Worm (Caenorhabditis elegans) whole organism, young adult: Measurements from ENCODE around the gene Y48C3A.14.

Experiments used
- B0019.2 ChIP-seq: fragments of 200-800 bp; sonication (Bioruptor generic); conservative IDR thresholded peaks from 2 replicates; pipeline ENCODE4 v1.3.6; 2022; ENCODE audit warnings: missing genetic modification reagents, missing genetic modification characterization, missing compliant biosample characterization
- B0261.1 ChIP-seq: sonication (generic microtip); optimal IDR thresholded peaks from 2 replicates; lab custom pipeline; 2016; ENCODE audit warnings: mild to moderate bottlenecking, missing genetic modification characterization, moderate library complexity, missing compliant biosample characterization
- F33H1.4 ChIP-seq: fragments of 200-800 bp; sonication (Bioruptor generic); IDR thresholded peaks from 2 replicates; pipeline ENCODE4 v1.3.6; 2022; ENCODE audit warnings: missing genetic modification reagents, missing genetic modification characterization, missing compliant biosample characterization
- F49E8.2 ChIP-seq: sonication (generic microtip); optimal IDR thresholded peaks from 3 replicates; lab custom pipeline; 2017; ENCODE audit warnings: missing genetic modification characterization, mild to moderate bottlenecking, missing compliant biosample characterization, antibody characterized with exemption, moderate library complexity; ENCODE audit not compliant: insufficient read depth
- F57C9.4 ChIP-seq: sonication (generic microtip); optimal IDR thresholded peaks from 2 replicates; lab custom pipeline; 2017; ENCODE audit warnings: mild to moderate bottlenecking, missing genetic modification characterization, missing compliant biosample characterization
- Y56A3A.18 ChIP-seq: fragments of 200-800 bp; sonication (Bioruptor generic); IDR thresholded peaks from 2 replicates; pipeline ENCODE4 v1.3.6; 2022; ENCODE audit warnings: missing genetic modification reagents, missing genetic modification characterization, missing compliant biosample characterization
- Y79H2A.3 ChIP-seq: fragments of 200-800 bp; sonication (Bioruptor generic); conservative IDR thresholded peaks from 2 replicates; pipeline ENCODE4 v1.3.6; 2022; ENCODE audit warnings: missing genetic modification reagents, missing genetic modification characterization, missing compliant biosample characterization
- aptf-2 ChIP-seq: fragments of 200-800 bp; sonication (Bioruptor generic); conservative IDR thresholded peaks from 2 replicates; pipeline ENCODE4 v1.3.6; 2022; ENCODE audit warnings: missing genetic modification reagents, missing genetic modification characterization, missing compliant biosample characterization
- aptf-3 ChIP-seq: fragments of 200-800 bp; sonication (Bioruptor generic); IDR thresholded peaks from 2 replicates; pipeline ENCODE4 v1.3.6; 2022; ENCODE audit warnings: missing genetic modification characterization, missing compliant biosample characterization
- atf-7 ChIP-seq: sonication (generic microtip); optimal IDR thresholded peaks from 2 replicates; lab custom pipeline; 2017; ENCODE audit warnings: mild to moderate bottlenecking, missing genetic modification characterization, missing compliant biosample characterization
- attf-6 ChIP-seq: fragments of 200-800 bp; sonication (Bioruptor generic); IDR thresholded peaks from 2 replicates; pipeline ENCODE4 v1.3.6; 2022; ENCODE audit warnings: missing genetic modification reagents, missing genetic modification characterization, missing compliant biosample characterization
- ceh-27 ChIP-seq: fragments of 200-800 bp; sonication (Bioruptor generic); optimal IDR thresholded peaks from 2 replicates; lab custom pipeline; 2018; ENCODE audit warnings: mild to moderate bottlenecking, missing genetic modification characterization, moderate library complexity, missing compliant biosample characterization
- ceh-58 ChIP-seq: fragments of 200-800 bp; sonication (Bioruptor generic); IDR thresholded peaks from 2 replicates; pipeline ENCODE4 v1.3.6; 2022; ENCODE audit warnings: missing genetic modification characterization, missing compliant biosample characterization
- ceh-79 ChIP-seq: sonication (generic microtip); optimal IDR thresholded peaks from 2 replicates; lab custom pipeline; 2017; ENCODE audit warnings: mild to moderate bottlenecking, missing genetic modification characterization, missing compliant biosample characterization
- chd-7 ChIP-seq: sonication (generic microtip); optimal IDR thresholded peaks from 2 replicates; lab custom pipeline; 2016; ENCODE audit warnings: mild to moderate bottlenecking, missing genetic modification characterization, moderate library complexity, missing compliant biosample characterization
- dpff-1 ChIP-seq: sonication (generic microtip); optimal IDR thresholded peaks from 2 replicates; lab custom pipeline; 2017; ENCODE audit warnings: mild to moderate bottlenecking, missing genetic modification characterization, missing compliant biosample characterization
- ekl-4 ChIP-seq: fragments of 200-800 bp; sonication (Bioruptor generic); IDR thresholded peaks from 2 replicates; pipeline ENCODE4 v1.3.6; 2022; ENCODE audit warnings: missing genetic modification reagents, missing genetic modification characterization, missing compliant biosample characterization
- hmg-1.2 ChIP-seq: fragments of 200-800 bp; sonication (Bioruptor generic); IDR thresholded peaks from 2 replicates; pipeline ENCODE4 v1.3.6; 2022; ENCODE audit warnings: missing genetic modification reagents, missing genetic modification characterization, missing compliant biosample characterization
- hmg-20 ChIP-seq: fragments of 200-800 bp; sonication (Bioruptor generic); IDR thresholded peaks from 2 replicates; pipeline ENCODE4 v1.3.6; 2022; ENCODE audit warnings: missing genetic modification reagents, missing genetic modification characterization, missing compliant biosample characterization
- hsf-1 ChIP-seq: fragments of 200-800 bp; sonication (Bioruptor generic); IDR thresholded peaks from 2 replicates; pipeline ENCODE4 v1.3.6; 2022; ENCODE audit warnings: missing genetic modification reagents, missing genetic modification characterization, missing compliant biosample characterization
- let-607 ChIP-seq, 2 experiments: fragments of 200-800 bp in 1 of 2; sonication (Bioruptor generic) in 1 of 2; sonication (generic microtip) in 1 of 2; optimal IDR thresholded peaks; 2 replicates each; lab custom pipeline; 2016 to 2018; ENCODE audit warnings: mild to moderate bottlenecking in 2 of 2, missing compliant biosample characterization in 2 of 2, missing genetic modification characterization in 2 of 2, moderate library complexity in 2 of 2, missing genotype in 1 of 2
- lin-40 ChIP-seq: sonication (generic microtip); optimal IDR thresholded peaks from 2 replicates; lab custom pipeline; 2016; ENCODE audit warnings: missing genetic modification characterization, mild to moderate bottlenecking, missing compliant biosample characterization, missing genotype, missing genetic modification reagents
- lin-54 ChIP-seq: fragments of 200-800 bp; sonication (Bioruptor generic); optimal IDR thresholded peaks from 2 replicates; lab custom pipeline; 2018; ENCODE audit warnings: mild to moderate bottlenecking, missing genetic modification characterization, missing compliant biosample characterization
- lir-1 ChIP-seq: fragments of 200-800 bp; sonication (Bioruptor generic); conservative IDR thresholded peaks from 2 replicates; pipeline ENCODE4 v1.3.6; 2022; ENCODE audit warnings: missing genetic modification reagents, missing genetic modification characterization, missing compliant biosample characterization
- lsy-27 ChIP-seq: sonication (generic microtip); optimal IDR thresholded peaks from 2 replicates; lab custom pipeline; 2017; ENCODE audit warnings: missing genetic modification characterization, mild to moderate bottlenecking, missing compliant biosample characterization, antibody characterized with exemption, missing genotype, borderline replicate concordance; ENCODE audit not compliant: insufficient read depth
- madf-10 ChIP-seq: sonication (generic microtip); optimal IDR thresholded peaks from 2 replicates; lab custom pipeline; 2016; ENCODE audit warnings: mild to moderate bottlenecking, missing genetic modification characterization, missing compliant biosample characterization
- mel-28 ChIP-seq: sonication (generic microtip); optimal IDR thresholded peaks from 2 replicates; lab custom pipeline; 2016; ENCODE audit warnings: borderline replicate concordance, mild to moderate bottlenecking, missing genetic modification characterization, missing compliant biosample characterization
- nhr-179 ChIP-seq: sonication (generic microtip); optimal IDR thresholded peaks from 2 replicates; lab custom pipeline; 2016; ENCODE audit warnings: mild to moderate bottlenecking, missing genetic modification characterization, missing compliant biosample characterization
- nhr-80 ChIP-seq: sonication (generic microtip); optimal IDR thresholded peaks from 2 replicates; lab custom pipeline; 2016; ENCODE audit warnings: missing genetic modification characterization, missing compliant biosample characterization
- nhr-90 ChIP-seq: sonication (generic microtip); optimal IDR thresholded peaks from 2 replicates; lab custom pipeline; 2016; ENCODE audit warnings: missing genotype, mild to moderate bottlenecking, missing genetic modification characterization, missing compliant biosample characterization
- rcor-1 ChIP-seq: fragments of 200-800 bp; sonication (Bioruptor generic); IDR thresholded peaks from 2 replicates; pipeline ENCODE4 v1.3.6; 2022; ENCODE audit warnings: missing genetic modification reagents, missing genetic modification characterization, missing compliant biosample characterization
- rec-8 ChIP-seq, 2 experiments: sonication (generic microtip); optimal IDR thresholded peaks; 2 replicates each; lab custom pipeline; 2016; ENCODE audit warnings: mild to moderate bottlenecking in 2 of 2, missing genetic modification characterization in 2 of 2, missing genetic modification reagents in 2 of 2, missing genotype in 2 of 2, missing biosample characterization in 1 of 2, missing compliant biosample characterization in 1 of 2, moderate library complexity in 1 of 2
- repo-1 ChIP-seq: sonication (generic microtip); optimal IDR thresholded peaks from 2 replicates; lab custom pipeline; 2017; ENCODE audit warnings: mild to moderate bottlenecking, missing genetic modification characterization, missing compliant biosample characterization
- sdz-38 ChIP-seq: sonication (generic microtip); optimal IDR thresholded peaks from 2 replicates; lab custom pipeline; 2016; ENCODE audit warnings: missing genotype, missing genetic modification characterization, missing compliant biosample characterization
- sea-2 ChIP-seq: fragments of 200-800 bp; sonication (Bioruptor generic); IDR thresholded peaks from 2 replicates; pipeline ENCODE4 v1.3.6; 2022; ENCODE audit warnings: missing genetic modification characterization, missing compliant biosample characterization
- snpc-1.1 ChIP-seq: sonication (generic microtip); optimal IDR thresholded peaks from 2 replicates; lab custom pipeline; 2017; ENCODE audit warnings: missing genetic modification characterization, mild to moderate bottlenecking, missing compliant biosample characterization, antibody characterized with exemption, moderate library complexity, missing genotype, missing genetic modification reagents; ENCODE audit not compliant: insufficient read depth
- snpc-4 ChIP-seq, 5 experiments: fragments of 150-350 bp in 1 of 5; sonication (generic microtip) in 4 of 5; optimal IDR thresholded peaks; 2 replicates each; lab custom pipeline; 2014 to 2018; ENCODE audit warnings: missing genetic modification characterization in 5 of 5, missing biosample characterization in 3 of 5, antibody characterized with exemption in 2 of 5, mild to moderate bottlenecking in 2 of 5, missing compliant biosample characterization in 2 of 5, missing genotype in 2 of 5, moderate library complexity in 2 of 5, missing genetic modification reagents in 1 of 5
- tlf-1 ChIP-seq: fragments of 200-800 bp; sonication (Bioruptor generic); optimal IDR thresholded peaks from 2 replicates; lab custom pipeline; 2018; ENCODE audit warnings: mild to moderate bottlenecking, missing genetic modification characterization, missing compliant biosample characterization
- zfh-2 ChIP-seq: fragments of 200-800 bp; sonication (Bioruptor generic); conservative IDR thresholded peaks from 2 replicates; pipeline ENCODE4 v1.3.6; 2022; ENCODE audit warnings: missing genetic modification reagents, missing genetic modification characterization, missing compliant biosample characterization
- ztf-26 ChIP-seq: sonication (generic microtip); optimal IDR thresholded peaks from 2 replicates; lab custom pipeline; 2017; ENCODE audit warnings: missing genetic modification characterization, missing compliant biosample characterization

Y48C3A.14 gene

ce11 chrII:13416552-13416951 lies 27.0 kb downstream of the Y48C3A.14 start:
- TF ChIP-seq F33H1.4 (GFP tag; lab: Robert Waterston, UW): no peak
- peak; percentile 50 for TF ChIP-seq zfh-2
- TF ChIP-seq lin-54 (GFP tag; lab: Kevin White, UChicago): no peak

ce11 chrII:13417452-13418031 lies 28.0 kb downstream of the Y48C3A.14 start:
- TF ChIP-seq F57C9.4 (tag; lab: Kevin White, UChicago) (no peak), hsf-1 (GFP tag; lab: Robert Waterston, UW) (no peak), ceh-79 (no peak)

ce11 chrII:13424242-13424641 lies 34.7 kb downstream of the Y48C3A.14 start, which contains the start of gene Y48E1C.2:
Y48E1C.2 (plus strand) TSS chrII:13424542.
- no peak for TF ChIP-seq dpff-1
- no peak for TF ChIP-seq attf-6
- no peak for TF ChIP-seq sea-2 (GFP tag; lab: Robert Waterston, UW)
- no peak for TF ChIP-seq Y56A3A.18 (GFP tag; lab: Robert Waterston, UW)
- no peak for TF ChIP-seq nhr-179 (tag; lab: Kevin White, UChicago)
- TF ChIP-seq nhr-90 (tag; lab: Kevin White, UChicago): no peak
- TF ChIP-seq F49E8.2 (tag; lab: Kevin White, UChicago): no peak
- TF ChIP-seq chd-7 (tag; lab: Kevin White, UChicago): no peak
- no peak for TF ChIP-seq B0261.1 (tag; lab: Kevin White, UChicago)
- no peak for TF ChIP-seq rcor-1 (GFP tag; lab: Robert Waterston, UW)
- no peak for TF ChIP-seq repo-1
- no peak for TF ChIP-seq mel-28 (tag; lab: Kevin White, UChicago)
- no peak for TF ChIP-seq aptf-3
- no peak for TF ChIP-seq nhr-80 (tag; lab: Kevin White, UChicago)
- TF ChIP-seq lin-40 (tag; lab: Kevin White, UChicago): no peak
- no peak for TF ChIP-seq snpc-4 (GFP tag; optimal IDR thresholded peaks at IDR 0.05; lab: Kevin White, UChicago)
- TF ChIP-seq snpc-4 (tag; optimal IDR thresholded peaks at IDR 0.05; lab: Kevin White, UChicago): no peak
- no peak for TF ChIP-seq ceh-58 (GFP tag; lab: Robert Waterston, UW)
- TF ChIP-seq ekl-4 (GFP tag; lab: Robert Waterston, UW): no peak
- no peak for TF ChIP-seq let-607 (tag; optimal IDR thresholded peaks at IDR 0.05; lab: Kevin White, UChicago)

ce11 chrII:13436725-13437124 lies 47.2 kb downstream of the Y48C3A.14 start, which contains the start of gene Y48E1C.4:
Y48E1C.4 (minus strand) TSS chrII:13436825.
- no peak for TF ChIP-seq snpc-1.1 (tag; lab: Kevin White, UChicago)
- no peak for TF ChIP-seq ceh-27 (GFP tag; lab: Kevin White, UChicago)
- TF ChIP-seq lsy-27 (tag; lab: Kevin White, UChicago): no peak
- no peak for TF ChIP-seq ztf-26 (tag; lab: Kevin White, UChicago)

- TF ChIP-seq lir-1: no peak
- no peak for TF ChIP-seq hmg-1.2 (GFP tag; lab: Robert Waterston, UW)
- TF ChIP-seq sdz-38 (tag; lab: Kevin White, UChicago): no peak
- TF ChIP-seq F57C9.4 (tag; lab: Kevin White, UChicago): no peak
- TF ChIP-seq rcor-1 (GFP tag; lab: Robert Waterston, UW): no peak
- no peak for TF ChIP-seq repo-1
- TF ChIP-seq tlf-1 (GFP tag; lab: Kevin White, UChicago): no peak
- TF ChIP-seq aptf-2 (GFP tag; lab: Robert Waterston, UW): no peak
- TF ChIP-seq B0019.2 (GFP tag; lab: Robert Waterston, UW): no peak
- TF ChIP-seq snpc-1.1 (tag; lab: Kevin White, UChicago): no peak
- TF ChIP-seq ceh-79: no peak
- TF ChIP-seq hmg-20 (GFP tag; lab: Robert Waterston, UW): no peak
- no peak for TF ChIP-seq rec-8 (tag; optimal IDR thresholded peaks at IDR 0.05; lab: Kevin White, UChicago)
- no peak for TF ChIP-seq atf-7 (tag; lab: Kevin White, UChicago)
- no peak for TF ChIP-seq Y79H2A.3 (GFP tag; lab: Robert Waterston, UW)
- no peak for TF ChIP-seq madf-10 (tag; lab: Kevin White, UChicago)
These were observed 54.7 kb downstream of the Y48C3A.14 start for ce11 chrII:13444307-13444706.
